Fruit fly (Drosophila melanogaster) whole organism, embryonic: ENCODE measurements around the gene CG9581.
A peak's percentile ranks its signal among the peaks of the same experiment; 100 is the strongest.

Experiments used
- Bgb ChIP-seq: fragments of 200-800 bp; sonication (Bioruptor generic); IDR thresholded peaks from 2 replicates; pipeline ENCODE4 v1.3.6; 2022; ENCODE audit warnings: missing biosample characterization, missing genetic modification characterization; ENCODE audit not compliant: partially characterized antibody
- CG11456 ChIP-seq: fragments of 200-800 bp; sonication (Bioruptor generic); IDR thresholded peaks from 3 replicates; pipeline ENCODE4 v1.3.6; 2022; ENCODE audit warnings: missing biosample characterization, missing genetic modification characterization
- CG11696 ChIP-seq: fragments of 200-800 bp; sonication (Bioruptor generic); IDR thresholded peaks from 2 replicates; pipeline ENCODE4 v1.3.6; 2022; ENCODE audit warnings: missing biosample characterization, missing genetic modification characterization
- CG12104 ChIP-seq: fragments of 200-800 bp; sonication (Bioruptor generic); optimal IDR thresholded peaks from 3 replicates; lab custom pipeline; 2016; ENCODE audit warnings: missing biosample characterization, missing genetic modification characterization
- CG12659 ChIP-seq: fragments of 200-800 bp; sonication (Bioruptor generic); optimal IDR thresholded peaks from 3 replicates; lab custom pipeline; 2017; ENCODE audit warnings: mild to moderate bottlenecking, missing biosample characterization, missing genetic modification reagents, missing genetic modification characterization
- CG13287 ChIP-seq: fragments of 200-800 bp; sonication (Bioruptor generic); IDR thresholded peaks from 2 replicates; pipeline ENCODE4 v1.3.6; 2022; ENCODE audit warnings: missing biosample characterization, missing genetic modification characterization; ENCODE audit not compliant: partially characterized antibody
- CG14667 ChIP-seq: fragments of 200-800 bp; sonication (Bioruptor generic); IDR thresholded peaks from 2 replicates; pipeline ENCODE4 v1.3.6; 2022; ENCODE audit warnings: missing biosample characterization, missing genetic modification characterization
- CG16813 ChIP-seq: fragments of 200-800 bp; sonication (Bioruptor generic); IDR thresholded peaks from 3 replicates; pipeline ENCODE4 v1.3.6; 2022; ENCODE audit warnings: missing biosample characterization, missing genetic modification characterization; ENCODE audit not compliant: partially characterized antibody
- CG17186 ChIP-seq: fragments of 200-800 bp; sonication (Bioruptor generic); optimal IDR thresholded peaks from 3 replicates; lab custom pipeline; 2017; ENCODE audit warnings: missing biosample characterization, missing genetic modification reagents, missing genetic modification characterization
- CG17802 ChIP-seq: fragments of 200-800 bp; sonication (Bioruptor generic); optimal IDR thresholded peaks from 2 replicates; lab custom pipeline; 2018; ENCODE audit warnings: missing biosample characterization, mild to moderate bottlenecking, missing genetic modification characterization, moderate library complexity
- CG17829 ChIP-seq: fragments of 200-800 bp; optimal IDR thresholded peaks from 2 replicates; lab custom pipeline; 2019; ENCODE audit warnings: missing biosample characterization, mild to moderate bottlenecking, missing genetic modification characterization, moderate library complexity
- CG2116 ChIP-seq: fragments of 200-800 bp; sonication (Bioruptor generic); optimal IDR thresholded peaks from 3 replicates; lab custom pipeline; 2018; ENCODE audit warnings: missing biosample characterization, mild to moderate bottlenecking, missing genetic modification characterization
- CG2120 ChIP-seq: fragments of 200-800 bp; sonication (Bioruptor generic); optimal IDR thresholded peaks from 3 replicates; lab custom pipeline; 2016; ENCODE audit warnings: missing biosample characterization, missing genetic modification characterization
- CG2199 ChIP-seq: fragments of 200-800 bp; sonication (Bioruptor generic); IDR thresholded peaks from 3 replicates; pipeline ENCODE4 v1.3.6; 2022; ENCODE audit warnings: missing biosample characterization, missing genetic modification characterization
- CG30020 ChIP-seq: fragments of 200-800 bp; optimal IDR thresholded peaks from 2 replicates; lab custom pipeline; 2019; ENCODE audit warnings: missing biosample characterization, mild to moderate bottlenecking, missing genetic modification characterization, moderate library complexity
- CG33213 ChIP-seq: fragments of 200-800 bp; sonication (Bioruptor generic); optimal IDR thresholded peaks from 3 replicates; lab custom pipeline; 2016; ENCODE audit warnings: missing biosample characterization, missing genetic modification characterization
- CG3847 ChIP-seq: fragments of 200-800 bp; sonication (Bioruptor generic); IDR thresholded peaks from 2 replicates; pipeline ENCODE4 v1.3.6; 2022; ENCODE audit warnings: missing biosample characterization, missing genetic modification characterization
- CG7963 ChIP-seq: fragments of 200-800 bp; sonication (Bioruptor generic); IDR thresholded peaks from 3 replicates; pipeline ENCODE4 v1.3.6; 2022; ENCODE audit warnings: missing biosample characterization, missing genetic modification characterization; ENCODE audit not compliant: partially characterized antibody
- CG9932 ChIP-seq: fragments of 200-800 bp; sonication (Bioruptor generic); IDR thresholded peaks from 2 replicates; pipeline ENCODE4 v1.3.6; 2022; ENCODE audit warnings: missing biosample characterization, missing genetic modification characterization
- Dbx ChIP-seq: fragments of 200-800 bp; sonication (Bioruptor generic); IDR thresholded peaks from 3 replicates; pipeline ENCODE4 v1.3.6; 2022; ENCODE audit warnings: missing biosample characterization, missing genetic modification characterization
- Dp ChIP-seq: fragments of 200-800 bp; sonication (Bioruptor generic); optimal IDR thresholded peaks from 2 replicates; lab custom pipeline; 2018; ENCODE audit warnings: missing biosample characterization, mild to moderate bottlenecking, missing genetic modification characterization, moderate library complexity
- Dref ChIP-seq: fragments of 200-800 bp; sonication (Bioruptor generic); IDR thresholded peaks from 2 replicates; pipeline ENCODE4 v1.3.6; 2022; ENCODE audit warnings: missing biosample characterization, missing genetic modification characterization
- E2f2 ChIP-seq: fragments of 200-800 bp; sonication (Bioruptor generic); IDR thresholded peaks from 2 replicates; pipeline ENCODE4 v1.3.6; 2022; ENCODE audit warnings: missing biosample characterization, missing genetic modification characterization
- Ets65A ChIP-seq: fragments of 200-800 bp; sonication (Bioruptor generic); peaks from one replicate; lab custom pipeline; 2016; ENCODE audit warnings: missing biosample characterization, missing genetic modification characterization
- Gug ChIP-seq: fragments of 200-800 bp; sonication (Bioruptor generic); IDR thresholded peaks from 4 replicates; pipeline ENCODE4 v1.3.6; 2022; ENCODE audit warnings: missing biosample characterization, missing genetic modification characterization
- HLH4C ChIP-seq: fragments of 200-800 bp; sonication (Bioruptor generic); IDR thresholded peaks from 3 replicates; pipeline ENCODE4 v1.3.6; 2022; ENCODE audit warnings: missing biosample characterization, missing genetic modification characterization; ENCODE audit not compliant: partially characterized antibody
- HmgD ChIP-seq: fragments of 200-800 bp; sonication (Bioruptor generic); optimal IDR thresholded peaks from 3 replicates; lab custom pipeline; 2016; ENCODE audit warnings: missing biosample characterization, missing genetic modification characterization
- Med ChIP-seq: fragments of 200-800 bp; sonication (Bioruptor generic); peaks from one replicate; lab custom pipeline; 2016; ENCODE audit warnings: missing biosample characterization, missing genetic modification characterization, mild to moderate bottlenecking, inconsistent platforms, moderate library complexity
- Myb ChIP-seq: fragments of 200-800 bp; sonication (Bioruptor generic); optimal IDR thresholded peaks from 2 replicates; lab custom pipeline; 2016; ENCODE audit warnings: missing biosample characterization, missing genetic modification characterization
- NC2β ChIP-seq: fragments of 200-800 bp; sonication (Bioruptor generic); optimal IDR thresholded peaks from 2 replicates; lab custom pipeline; 2016; ENCODE audit warnings: missing biosample characterization, missing genetic modification characterization
- Opbp ChIP-seq: fragments of 200-800 bp; sonication (Bioruptor generic); IDR thresholded peaks from 3 replicates; pipeline ENCODE4 v1.3.6; 2022; ENCODE audit warnings: missing biosample characterization, missing genetic modification characterization; ENCODE audit not compliant: partially characterized antibody
- Scr ChIP-seq: fragments of 200-800 bp; sonication (Bioruptor generic); IDR thresholded peaks from 2 replicates; pipeline ENCODE4 v1.3.6; 2022; ENCODE audit warnings: missing biosample characterization, missing genetic modification characterization; ENCODE audit not compliant: partially characterized antibody
- Sin3A ChIP-seq: fragments of >200 bp; optimal IDR thresholded peaks from 2 replicates; lab custom pipeline; 2018
- amos ChIP-seq: fragments of 200-800 bp; sonication (Bioruptor generic); IDR thresholded peaks from 2 replicates; pipeline ENCODE4 v1.3.6; 2022; ENCODE audit warnings: missing biosample characterization, missing genetic modification characterization; ENCODE audit not compliant: partially characterized antibody
- ara ChIP-seq: fragments of 200-800 bp; sonication (Bioruptor generic); IDR thresholded peaks from 2 replicates; pipeline ENCODE4 v1.3.6; 2022; ENCODE audit warnings: missing biosample characterization, missing genetic modification characterization
- bab2 ChIP-seq: fragments of 200-800 bp; sonication (Bioruptor generic); optimal IDR thresholded peaks from 2 replicates; lab custom pipeline; 2016; ENCODE audit warnings: missing biosample characterization, missing genetic modification characterization
- cato ChIP-seq: fragments of 200-800 bp; sonication (Bioruptor generic); optimal IDR thresholded peaks from 2 replicates; lab custom pipeline; 2016; ENCODE audit warnings: missing biosample characterization, missing genetic modification characterization, borderline replicate concordance
- jumu ChIP-seq: fragments of 200-800 bp; sonication (Bioruptor generic); optimal IDR thresholded peaks from 3 replicates; lab custom pipeline; 2016; ENCODE audit warnings: missing biosample characterization, missing genetic modification characterization
- nerfin-2 ChIP-seq: fragments of 200-800 bp; sonication (Bioruptor generic); IDR thresholded peaks from 2 replicates; pipeline ENCODE4 v1.3.6; 2022; ENCODE audit warnings: missing biosample characterization, missing genetic modification characterization; ENCODE audit not compliant: partially characterized antibody
- row ChIP-seq: fragments of 200-800 bp; sonication (Bioruptor generic); IDR thresholded peaks from 3 replicates; pipeline ENCODE4 v1.3.6; 2022; ENCODE audit warnings: missing biosample characterization, missing genetic modification characterization
- scrt ChIP-seq: fragments of 200-800 bp; sonication (Bioruptor generic); optimal IDR thresholded peaks from 2 replicates; lab custom pipeline; 2018; ENCODE audit warnings: missing biosample characterization, mild to moderate bottlenecking, missing genetic modification characterization, moderate library complexity
- sna ChIP-seq: fragments of 200-800 bp; sonication (Bioruptor generic); IDR thresholded peaks from 2 replicates; pipeline ENCODE4 v1.3.6; 2022; ENCODE audit warnings: missing biosample characterization, missing genetic modification characterization; ENCODE audit not compliant: partially characterized antibody
- sqz ChIP-seq: fragments of 200-800 bp; sonication (Bioruptor generic); optimal IDR thresholded peaks from 3 replicates; lab custom pipeline; 2018; ENCODE audit warnings: missing biosample characterization, mild to moderate bottlenecking, missing genetic modification characterization
- ssp ChIP-seq: fragments of 200-800 bp; sonication (Bioruptor generic); IDR thresholded peaks from 2 replicates; pipeline ENCODE4 v1.3.6; 2022; ENCODE audit warnings: missing biosample characterization, missing genetic modification characterization
- trem ChIP-seq: fragments of 200-800 bp; optimal IDR thresholded peaks from 3 replicates; lab custom pipeline; 2019; ENCODE audit warnings: missing biosample characterization, mild to moderate bottlenecking, missing genetic modification characterization, moderate library complexity
- vnd ChIP-seq: fragments of 200-800 bp; sonication (Bioruptor generic); IDR thresholded peaks from 3 replicates; pipeline ENCODE4 v1.3.6; 2022; ENCODE audit warnings: missing biosample characterization, missing genetic modification characterization; ENCODE audit not compliant: partially characterized antibody

CG9581 gene

DNA sequence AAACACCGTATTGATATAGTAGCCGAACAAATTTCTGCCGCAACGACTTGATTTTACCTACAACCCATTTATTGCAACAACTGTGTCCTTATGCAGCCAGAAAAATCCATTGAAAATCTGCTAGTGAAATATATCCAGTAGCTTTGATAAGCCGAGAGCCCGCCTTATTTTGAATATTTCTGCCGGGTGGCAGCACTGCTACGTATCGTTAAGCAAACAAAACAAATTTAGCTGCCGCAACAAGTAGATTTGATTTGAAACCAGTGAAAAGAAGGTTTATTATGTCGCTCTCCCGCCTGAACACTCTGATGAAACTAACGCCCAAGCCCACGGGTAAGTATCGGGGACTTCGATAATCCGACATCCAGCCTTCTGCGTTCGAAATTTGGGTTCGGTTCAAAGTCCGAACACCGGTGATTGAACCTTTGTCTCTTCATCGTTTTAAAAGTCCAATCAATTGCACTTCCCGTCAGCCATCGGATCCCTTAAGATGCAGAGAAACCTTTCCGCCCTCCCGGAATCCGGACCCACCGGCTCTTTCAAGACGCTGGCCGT lies 3.2 kb downstream of the CG9581 start, which contains the start of gene CG9577 (continued):
- TF ChIP-seq CG13287 (GFP tag; lab: Robert Waterston, UW) (peak; percentile 27), scrt (GFP tag; lab: Kevin White, UChicago) (peak; percentile 69), E2f2 (peak; percentile 87)
- TF ChIP-seq, all 482 proteins: peak for 13

DNA sequence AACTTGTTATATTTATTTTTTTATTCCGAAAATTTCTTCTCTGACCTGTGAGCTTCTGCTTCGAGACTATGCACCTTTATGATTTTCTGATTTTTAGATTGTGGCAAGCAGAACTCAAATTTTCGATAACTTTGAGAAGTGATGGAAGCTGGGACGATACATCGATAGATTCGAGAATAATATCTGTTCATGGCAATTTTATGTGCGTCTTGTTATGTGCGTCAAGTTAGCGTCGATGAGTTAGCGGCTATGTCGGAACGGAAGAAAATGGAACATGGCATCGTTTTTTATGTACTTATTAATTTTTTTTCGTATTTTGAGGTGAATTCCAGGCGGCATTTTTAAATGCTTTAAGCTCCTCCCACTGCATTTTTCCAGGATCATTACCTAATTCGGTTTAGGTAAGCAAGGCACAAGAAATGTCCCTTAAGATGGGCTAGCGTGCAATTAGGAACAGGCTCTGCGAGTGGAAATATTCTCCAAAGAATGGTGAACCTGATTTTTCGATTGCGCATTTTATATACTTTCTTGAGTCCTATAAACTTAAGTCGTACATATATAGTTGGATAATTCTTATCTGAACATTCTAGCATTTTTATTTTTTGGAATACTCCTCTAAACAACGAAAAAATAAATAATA lies 3.9 kb downstream of the CG9581 start, which contains the start of gene Phf7:
Gene Phf7, minus strand, starts transcription at position 58 of the 640 bp plus-strand sequence.
- TF ChIP-seq Opbp (GFP tag; lab: Robert Waterston, UW) = peak; percentile 82
- TF ChIP-seq HmgD (GFP tag; lab: Kevin White, UChicago) = peak; percentile 34
- TF ChIP-seq CG16813 (GFP tag; lab: Robert Waterston, UW) = peak; percentile 83
- TF ChIP-seq CG9932 (GFP tag; lab: Robert Waterston, UW) = peak; percentile 40; the same call in 1 of the 2 replicates
- no peak for TF ChIP-seq CG11456 (GFP tag; lab: Robert Waterston, UW)
- TF ChIP-seq nerfin-2 (GFP tag; lab: Robert Waterston, UW) = peak; percentile 39; the same call in 1 of the 2 replicates
- peak; percentile 58 for TF ChIP-seq sna (GFP tag; lab: Robert Waterston, UW)
- TF ChIP-seq vnd (GFP tag; lab: Robert Waterston, UW) = peak; percentile 77
- peak; percentile 48 for TF ChIP-seq CG17186 (GFP tag; lab: Kevin White, UChicago)
- no peak for TF ChIP-seq CG11696 (GFP tag; lab: Robert Waterston, UW)
- TF ChIP-seq Dp (GFP tag; lab: Kevin White, UChicago) = peak; percentile 64
- peak; percentile 86 for TF ChIP-seq amos (GFP tag; lab: Robert Waterston, UW)
- peak; percentile 67 for TF ChIP-seq row (GFP tag; lab: Robert Waterston, UW)
- no peak for TF ChIP-seq CG12104 (GFP tag; lab: Kevin White, UChicago)
- no peak for TF ChIP-seq CG2199
- TF ChIP-seq Myb (GFP tag; lab: Kevin White, UChicago) = peak; percentile 45
- peak; percentile 62 for TF ChIP-seq sqz
- no peak for TF ChIP-seq ara
- peak; percentile 59 for TF ChIP-seq CG12659
- peak; percentile 79 for TF ChIP-seq E2f2
- TF ChIP-seq cato = no peak
- TF ChIP-seq HLH4C (GFP tag; lab: Robert Waterston, UW) = peak; percentile 65
- TF ChIP-seq Sin3A (lab: Kevin White, UChicago) = peak; percentile 65
- TF ChIP-seq CG3847 = 0 out of 2 replicates have a peak, but pooled peaks have one; percentile 12
- TF ChIP-seq ssp (GFP tag; lab: Robert Waterston, UW) = peak; percentile 78
- peak; percentile 14 for TF ChIP-seq CG17829 (tag; lab: Kevin White, UChicago)
- peak; percentile 52; the same call in 1 of the 3 replicates for TF ChIP-seq CG7963 (GFP tag; lab: Robert Waterston, UW)
- peak; percentile 52 for TF ChIP-seq CG33213 (GFP tag; lab: Kevin White, UChicago)
- TF ChIP-seq trem (tag; lab: Kevin White, UChicago) = peak; percentile 20
- TF ChIP-seq CG14667 (GFP tag; lab: Robert Waterston, UW) = peak; percentile 42; the same call in 1 of the 2 replicates
- peak; percentile 86 for TF ChIP-seq Bgb (GFP tag; lab: Robert Waterston, UW)
- peak; percentile 73 for TF ChIP-seq Scr
- TF ChIP-seq CG2120 (GFP tag; lab: Kevin White, UChicago) = peak; percentile 8
- peak; percentile 18 for TF ChIP-seq jumu
- TF ChIP-seq CG17802 = peak; percentile 49
- TF ChIP-seq Med = peak; percentile 68
- peak; percentile 85 for TF ChIP-seq Dref (GFP tag; lab: Robert Waterston, UW)
- no peak for TF ChIP-seq Dbx (GFP tag; lab: Robert Waterston, UW)
- no peak for TF ChIP-seq bab2 (GFP tag; lab: Kevin White, UChicago)
- peak; percentile 62 for TF ChIP-seq CG2116 (GFP tag; lab: Kevin White, UChicago)
- no peak for TF ChIP-seq Gug
- TF ChIP-seq NC2β (GFP tag; lab: Kevin White, UChicago) = no peak
- peak; percentile 98 for TF ChIP-seq CG30020 (tag; lab: Kevin White, UChicago)
- peak; percentile 91 for TF ChIP-seq Ets65A (GFP tag; lab: Kevin White, UChicago)
